Fruit fly (Drosophila melanogaster) whole organism, embryonic: ENCODE data around the gene CG4438.
A peak's percentile ranks its signal among the peaks of the same experiment; 100 is the strongest.

Experiments used
- Ada2b ChIP-seq: fragments of 200-800 bp; sonication (Bioruptor generic); IDR thresholded peaks from 2 replicates; pipeline ENCODE4 v1.3.6; 2022; ENCODE audit warnings: missing biosample characterization, missing genetic modification characterization
- Atf6 ChIP-seq: fragments of 200-800 bp; sonication (Bioruptor generic); IDR thresholded peaks from 2 replicates; pipeline ENCODE4 v1.3.6; 2022; ENCODE audit warnings: missing biosample characterization, missing genetic modification characterization
- CG10321 ChIP-seq: fragments of 200-800 bp; sonication (Bioruptor generic); IDR thresholded peaks from 2 replicates; pipeline ENCODE4 v1.3.6; 2022; ENCODE audit warnings: missing biosample characterization, missing genetic modification characterization
- CG11695 ChIP-seq: fragments of 200-800 bp; sonication (Bioruptor generic); IDR thresholded peaks from 3 replicates; pipeline ENCODE4 v1.3.6; 2022; ENCODE audit warnings: missing biosample characterization, missing genetic modification characterization
- CG12155 ChIP-seq: fragments of 200-800 bp; sonication (Bioruptor generic); optimal IDR thresholded peaks from 3 replicates; lab custom pipeline; 2016; ENCODE audit warnings: missing biosample characterization, missing genetic modification characterization
- CG12659 ChIP-seq: fragments of 200-800 bp; sonication (Bioruptor generic); optimal IDR thresholded peaks from 3 replicates; lab custom pipeline; 2017; ENCODE audit warnings: mild to moderate bottlenecking, missing biosample characterization, missing genetic modification reagents, missing genetic modification characterization
- CG14014 ChIP-seq: fragments of 200-800 bp; sonication (Bioruptor generic); IDR thresholded peaks from 2 replicates; pipeline ENCODE4 v1.3.6; 2022; ENCODE audit warnings: missing biosample characterization, missing genetic modification characterization
- CG15696 ChIP-seq: fragments of 200-800 bp; sonication (Bioruptor generic); optimal IDR thresholded peaks from 2 replicates; lab custom pipeline; 2019; ENCODE audit warnings: missing biosample characterization, mild to moderate bottlenecking, missing genetic modification characterization, moderate library complexity
- CG17802 ChIP-seq: fragments of 200-800 bp; sonication (Bioruptor generic); optimal IDR thresholded peaks from 2 replicates; lab custom pipeline; 2018; ENCODE audit warnings: missing biosample characterization, mild to moderate bottlenecking, missing genetic modification characterization, moderate library complexity
- CG18599 ChIP-seq: fragments of 200-800 bp; sonication (Bioruptor generic); optimal IDR thresholded peaks from 3 replicates; lab custom pipeline; 2017; ENCODE audit warnings: missing biosample characterization, missing genetic modification characterization, mild to moderate bottlenecking, moderate library complexity, missing genetic modification reagents
- CG18764 ChIP-seq: fragments of 200-800 bp; sonication (Bioruptor generic); optimal IDR thresholded peaks from 3 replicates; lab custom pipeline; 2016; ENCODE audit warnings: missing biosample characterization, missing genetic modification characterization
- CG2120 ChIP-seq: fragments of 200-800 bp; sonication (Bioruptor generic); optimal IDR thresholded peaks from 3 replicates; lab custom pipeline; 2016; ENCODE audit warnings: missing biosample characterization, missing genetic modification characterization
- CG30020 ChIP-seq: fragments of 200-800 bp; optimal IDR thresholded peaks from 2 replicates; lab custom pipeline; 2019; ENCODE audit warnings: missing biosample characterization, mild to moderate bottlenecking, missing genetic modification characterization, moderate library complexity
- CG3163 ChIP-seq: fragments of 200-800 bp; sonication (Bioruptor generic); optimal IDR thresholded peaks from 3 replicates; lab custom pipeline; 2016; ENCODE audit warnings: missing biosample characterization, missing genetic modification characterization
- CG3726 ChIP-seq: fragments of 200-800 bp; sonication (Bioruptor generic); IDR thresholded peaks from 3 replicates; pipeline ENCODE4, ENCODE4 v1.3.6; 2022; ENCODE audit warnings: missing biosample characterization, missing genetic modification characterization
- CG3847 ChIP-seq: fragments of 200-800 bp; sonication (Bioruptor generic); IDR thresholded peaks from 2 replicates; pipeline ENCODE4 v1.3.6; 2022; ENCODE audit warnings: missing biosample characterization, missing genetic modification characterization
- CG43689 ChIP-seq: fragments of 200-800 bp; sonication (Bioruptor generic); IDR thresholded peaks from 2 replicates; pipeline ENCODE4 v1.3.6; 2022; ENCODE audit warnings: missing biosample characterization, missing genetic modification characterization
- CG4617 ChIP-seq: fragments of 200-800 bp; sonication (Bioruptor generic); optimal IDR thresholded peaks from 3 replicates; lab custom pipeline; 2016; ENCODE audit warnings: missing biosample characterization, missing genetic modification characterization, borderline replicate concordance
- CG7357 ChIP-seq: fragments of 200-800 bp; sonication (Bioruptor generic); IDR thresholded peaks from 3 replicates; pipeline ENCODE4 v1.3.6; 2022; ENCODE audit warnings: missing biosample characterization, missing genetic modification characterization
- CG7372 ChIP-seq: fragments of 200-800 bp; sonication (Bioruptor generic); IDR thresholded peaks from 2 replicates; pipeline ENCODE4 v1.3.6; 2022; ENCODE audit warnings: missing biosample characterization, missing genetic modification characterization
- CG8290 ChIP-seq, 3 experiments: fragments of 200-800 bp; sonication (Bioruptor generic); optimal IDR thresholded peaks; 2 replicates each; lab custom pipeline; 2016 to 2019; ENCODE audit warnings: missing biosample characterization in 3 of 3, missing genetic modification characterization in 3 of 3, mild to moderate bottlenecking in 2 of 3, moderate library complexity in 1 of 3
- CG9727 ChIP-seq: fragments of 200-800 bp; sonication (Bioruptor generic); optimal IDR thresholded peaks from 3 replicates; lab custom pipeline; 2017; ENCODE audit warnings: missing biosample characterization, mild to moderate bottlenecking, missing genetic modification characterization
- Camta ChIP-seq: fragments of 200-800 bp; sonication (Bioruptor generic); optimal IDR thresholded peaks from 2 replicates; lab custom pipeline; 2016; ENCODE audit warnings: missing biosample characterization, missing genetic modification characterization
- H2.0 ChIP-seq: fragments of 200-800 bp; sonication (Bioruptor generic); IDR thresholded peaks from 2 replicates; pipeline ENCODE4 v1.3.6; 2022; ENCODE audit warnings: missing biosample characterization, missing genetic modification characterization
- HLH3B ChIP-seq: fragments of 200-800 bp; sonication (Bioruptor generic); IDR thresholded peaks from 2 replicates; pipeline ENCODE4 v1.3.6; 2022; ENCODE audit warnings: missing biosample characterization, missing genetic modification characterization
- Hr51 ChIP-seq, 2 experiments: fragments of 200-800 bp; sonication (Bioruptor generic); optimal IDR thresholded peaks; 2 replicates in 1 of 2; 3 replicates in 1 of 2; lab custom pipeline; 2016 to 2018; ENCODE audit warnings: missing biosample characterization in 2 of 2, missing genetic modification characterization in 2 of 2, mild to moderate bottlenecking in 1 of 2, moderate library complexity in 1 of 2
- Meics ChIP-seq: fragments of 200-800 bp; sonication (Bioruptor generic); optimal IDR thresholded peaks from 2 replicates; lab custom pipeline; 2017; ENCODE audit warnings: missing biosample characterization, mild to moderate bottlenecking, missing genetic modification characterization
- Myb ChIP-seq: fragments of 200-800 bp; sonication (Bioruptor generic); optimal IDR thresholded peaks from 2 replicates; lab custom pipeline; 2016; ENCODE audit warnings: missing biosample characterization, missing genetic modification characterization
- Rfx ChIP-seq: fragments of 200-800 bp; sonication (Bioruptor generic); IDR thresholded peaks from 2 replicates; pipeline ENCODE4 v1.3.6; 2022; ENCODE audit warnings: missing biosample characterization, missing genetic modification characterization
- abd-A ChIP-seq: fragments of 200-800 bp; sonication (Bioruptor generic); optimal IDR thresholded peaks from 3 replicates; lab custom pipeline; 2019; ENCODE audit warnings: missing biosample characterization, mild to moderate bottlenecking, missing genetic modification characterization, moderate library complexity
- cad ChIP-seq: fragments of >200 bp; optimal IDR thresholded peaks from 2 replicates; lab custom pipeline; 2017; ENCODE audit warnings: missing biosample characterization, missing genetic modification characterization
- dmrt99B ChIP-seq: fragments of 200-800 bp; sonication (Bioruptor generic); optimal IDR thresholded peaks from 2 replicates; lab custom pipeline; 2018; ENCODE audit warnings: missing biosample characterization, mild to moderate bottlenecking, missing genetic modification characterization, moderate library complexity
- dysf ChIP-seq: fragments of 200-800 bp; sonication (Bioruptor generic); IDR thresholded peaks from 3 replicates; pipeline ENCODE4 v1.3.6; 2022; ENCODE audit warnings: missing biosample characterization, missing genetic modification characterization
- esg ChIP-seq: fragments of 200-800 bp; sonication (Bioruptor generic); conservative IDR thresholded peaks from 2 replicates; pipeline ENCODE4 v1.3.6; 2022; ENCODE audit warnings: missing biosample characterization, missing genetic modification characterization
- fu2 ChIP-seq: fragments of 200-800 bp; sonication (Bioruptor generic); optimal IDR thresholded peaks from 2 replicates; lab custom pipeline; 2016; ENCODE audit warnings: missing biosample characterization, missing genetic modification characterization
- gem ChIP-seq: fragments of 200-800 bp; sonication (Bioruptor generic); optimal IDR thresholded peaks from 2 replicates; lab custom pipeline; 2019; ENCODE audit warnings: missing biosample characterization, mild to moderate bottlenecking, missing genetic modification characterization, moderate library complexity
- ind ChIP-seq: fragments of 200-800 bp; sonication (Bioruptor generic); optimal IDR thresholded peaks from 3 replicates; lab custom pipeline; 2016; ENCODE audit warnings: missing biosample characterization, missing genetic modification characterization
- jing ChIP-seq: fragments of 200-800 bp; sonication (Bioruptor generic); optimal IDR thresholded peaks from 2 replicates; lab custom pipeline; 2018; ENCODE audit warnings: missing biosample characterization, mild to moderate bottlenecking, missing genetic modification characterization
- lab ChIP-seq: fragments of 200-800 bp; sonication (Bioruptor generic); optimal IDR thresholded peaks from 3 replicates; lab custom pipeline; 2017; ENCODE audit warnings: missing biosample characterization, missing genetic modification characterization, mild to moderate bottlenecking, moderate library complexity, missing genetic modification reagents
- lmd ChIP-seq: fragments of 200-800 bp; sonication (Bioruptor generic); IDR thresholded peaks from 2 replicates; pipeline ENCODE4 v1.3.6; 2022; ENCODE audit warnings: missing biosample characterization, missing genetic modification characterization
- nerfin-1 ChIP-seq: fragments of 200-800 bp; sonication (Bioruptor generic); optimal IDR thresholded peaks from 3 replicates; lab custom pipeline; 2019; ENCODE audit warnings: missing biosample characterization, mild to moderate bottlenecking, missing genetic modification characterization, moderate library complexity
- pan ChIP-seq, 4 experiments: fragments of >200 bp in 3 of 4; fragments of 200-800 bp in 1 of 4; sonication (Bioruptor generic) in 1 of 4; optimal IDR thresholded peaks in 3 of 4; IDR thresholded peaks in 1 of 4; 2 replicates each; pipeline versions ENCODE4 v1.3.6 to Lab custom; 2017 to 2022; ENCODE audit warnings: missing biosample characterization in 2 of 4, missing genetic modification characterization in 2 of 4, mixed read lengths in 1 of 4
- pfk ChIP-seq: fragments of 200-800 bp; sonication (Bioruptor generic); optimal IDR thresholded peaks from 2 replicates; lab custom pipeline; 2018; ENCODE audit warnings: missing biosample characterization, mild to moderate bottlenecking, missing genetic modification characterization, moderate library complexity
- slbo ChIP-seq: fragments of 200-800 bp; sonication (Bioruptor generic); IDR thresholded peaks from 2 replicates; pipeline ENCODE4 v1.3.6; 2022; ENCODE audit warnings: missing biosample characterization, missing genetic modification characterization
- twi ChIP-seq: fragments of 200-800 bp; optimal IDR thresholded peaks from 2 replicates; lab custom pipeline; 2019; ENCODE audit warnings: missing biosample characterization, mild to moderate bottlenecking, missing genetic modification characterization, moderate library complexity
- vvl ChIP-seq: fragments of 200-800 bp; sonication (Bioruptor generic); IDR thresholded peaks from 2 replicates; pipeline ENCODE4 v1.3.6; 2022; ENCODE audit warnings: missing biosample characterization, missing genetic modification characterization
- z ChIP-seq: fragments of 200-800 bp; sonication (Bioruptor generic); IDR thresholded peaks from 3 replicates; pipeline ENCODE4 v1.3.6; 2022; ENCODE audit warnings: missing biosample characterization, missing genetic modification characterization

The CG4438 gene

DNA sequence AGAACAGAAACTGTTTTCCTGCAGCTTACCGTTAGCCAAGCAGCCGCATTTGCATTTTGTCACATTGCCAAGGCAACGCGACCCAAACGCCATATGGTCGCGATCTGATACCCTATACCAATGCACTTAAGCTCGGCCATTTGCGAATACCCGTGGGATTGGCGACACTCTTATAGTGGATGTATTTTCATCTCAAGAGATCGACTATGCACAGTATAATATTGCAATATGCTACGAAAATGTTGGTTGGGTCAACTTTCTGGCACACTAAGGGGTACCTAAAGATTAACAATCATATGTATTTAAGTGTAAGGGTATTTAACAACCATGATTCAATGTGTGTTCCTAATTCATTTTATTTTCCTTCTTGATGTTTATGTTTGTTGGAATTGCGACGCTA lies 40.4 kb upstream of the CG4438 start (continued):
- TF ChIP-seq jing (GFP tag; lab: Kevin White, UChicago) (no peak), Rfx (GFP tag; lab: Robert Waterston, UW) (peak; percentile 55), CG8290 (GFP tag; optimal IDR thresholded peaks at IDR 0.05; lab: Kevin White, UChicago) (no peak), CG8290 (tag; optimal IDR thresholded peaks at IDR 0.05; lab: Kevin White, UChicago) (peak in 1 of 2 experiments; percentile 40), CG3726 (GFP tag; lab: Robert Waterston, UW) (0 out of 3 replicates have a peak, but pooled peaks have one; percentile 52), CG9727 (GFP tag; lab: Kevin White, UChicago) (peak; percentile 0), lmd (GFP tag; lab: Robert Waterston, UW) (0 out of 2 replicates have a peak, but pooled peaks have one; percentile 30), nerfin-1 (tag; lab: Kevin White, UChicago) (peak; percentile 62), CG2120 (GFP tag; lab: Kevin White, UChicago) (peak; percentile 17), CG3847 (GFP tag; lab: Robert Waterston, UW) (no peak), abd-A (tag; lab: Kevin White, UChicago) (no peak), Hr51 (GFP tag; optimal IDR thresholded peaks at IDR 0.05; lab: Kevin White, UChicago) (peak in 1 of 2 experiments; percentile 6), dmrt99B (tag; lab: Kevin White, UChicago) (peak; percentile 1), lab (peak; percentile 14), vvl (GFP tag; lab: Robert Waterston, UW) (0 out of 2 replicates have a peak, but pooled peaks have one; percentile 42), esg (GFP tag; lab: Robert Waterston, UW) (no peak), Atf6 (GFP tag; lab: Robert Waterston, UW) (no peak), ind (GFP tag; lab: Kevin White, UChicago) (peak; percentile 0), Camta (GFP tag; lab: Kevin White, UChicago) (no peak), CG3163 (GFP tag; lab: Kevin White, UChicago) (no peak), CG12155 (GFP tag; lab: Kevin White, UChicago) (no peak), Meics (peak; percentile 18), CG15696 (tag; lab: Kevin White, UChicago) (no peak), CG10321 (no peak), CG18599 (no peak), twi (no peak), Ada2b (GFP tag; lab: Robert Waterston, UW) (peak; percentile 4; the same call in 1 of the 2 replicates), fu2 (no peak), H2.0 (GFP tag; lab: Robert Waterston, UW) (no peak), gem (tag; lab: Kevin White, UChicago) (peak; percentile 31), HLH3B (GFP tag; lab: Robert Waterston, UW) (0 out of 2 replicates have a peak, but pooled peaks have one; percentile 19), CG7372 (GFP tag; lab: Robert Waterston, UW) (0 out of 2 replicates have a peak, but pooled peaks have one; percentile 20), Myb (GFP tag; lab: Kevin White, UChicago) (no peak), CG4617 (no peak), dysf (GFP tag; lab: Robert Waterston, UW) (no peak), z (GFP tag; lab: Robert Waterston, UW) (no peak), CG43689 (GFP tag; lab: Robert Waterston, UW) (peak; percentile 27; the same call in 1 of the 2 replicates), slbo (GFP tag; lab: Robert Waterston, UW) (peak; percentile 51), pfk (GFP tag; lab: Kevin White, UChicago) (no peak), CG7357 (GFP tag; lab: Robert Waterston, UW) (0 out of 3 replicates have a peak, but pooled peaks have one; percentile 7), CG18764 (GFP tag; lab: Kevin White, UChicago) (no peak), pan (optimal IDR thresholded peaks at IDR 0.05; lab: Kevin White, UChicago) (no peak), pan (GFP tag; optimal IDR thresholded peaks at IDR 0.05 in 1 of 2, IDR thresholded peaks at IDR 0.05 in 1 of 2) (no peak), CG12659 (GFP tag; lab: Kevin White, UChicago) (no peak), cad (no peak), CG11695 (GFP tag; lab: Robert Waterston, UW) (0 out of 3 replicates have a peak, but pooled peaks have one; percentile 12), CG30020 (tag; lab: Kevin White, UChicago) (no peak), CG17802 (no peak), CG14014 (0 out of 2 replicates have a peak, but pooled peaks have one; percentile 14)
